Fruit fly (Drosophila melanogaster): ENCODE results near the gene Gp93.
A peak's percentile ranks its signal among the peaks of the same experiment; 100 is the strongest.

Gp93 gene

dm6 chr3R:27919385-27919789 is 29.1 kb upstream of the Gp93 start, which contains the start of gene Boh1 (continued):
- no peak for TF ChIP-seq trh (GFP tag; optimal IDR thresholded peaks at IDR 0.05)
- no peak for TF ChIP-seq CG30431 (GFP tag; optimal IDR thresholded peaks at IDR 0.05)
- TF ChIP-seq sens (GFP tag): peak; percentile 68
- no peak for TF ChIP-seq CG10431 (GFP tag; optimal IDR thresholded peaks at IDR 0.05)
- TF ChIP-seq Dp (GFP tag; optimal IDR thresholded peaks at IDR 0.05): peak; percentile 6
- TF ChIP-seq CG3847 (GFP tag; IDR thresholded peaks at IDR 0.05): no peak
- peak; percentile 15 for TF ChIP-seq caup (GFP tag; optimal IDR thresholded peaks at IDR 0.05; ENCODE audit: severe bottlenecking)
- no peak for TF ChIP-seq onecut (GFP tag; IDR thresholded peaks at IDR 0.05)
- no peak for TF ChIP-seq CG12942 (GFP tag; optimal IDR thresholded peaks at IDR 0.05)
- no peak for TF ChIP-seq lab (GFP tag; optimal IDR thresholded peaks at IDR 0.05)
- TF ChIP-seq CG2120 (GFP tag; optimal IDR thresholded peaks at IDR 0.05): peak; percentile 3
- peak; percentile 90 for TF ChIP-seq row (GFP tag; IDR thresholded peaks at IDR 0.05)
- TF ChIP-seq CG10366 (GFP tag; IDR thresholded peaks at IDR 0.05): no peak
- no peak for TF ChIP-seq sob (GFP tag; IDR thresholded peaks at IDR 0.05)
- no peak for TF ChIP-seq az2 (GFP tag; optimal IDR thresholded peaks at IDR 0.05)
- no peak for TF ChIP-seq so (GFP tag; IDR thresholded peaks at IDR 0.05)
- no peak for TF ChIP-seq CG6854 (GFP tag; optimal IDR thresholded peaks at IDR 0.05)
- peak; percentile 25 for TF ChIP-seq CG15479 (GFP tag; optimal IDR thresholded peaks at IDR 0.05)
- no peak for TF ChIP-seq seq (GFP tag; IDR thresholded peaks at IDR 0.05)
- no peak for TF ChIP-seq Ptx1 (GFP tag; IDR thresholded peaks at IDR 0.05)
- TF ChIP-seq CG4707 (GFP tag; optimal IDR thresholded peaks at IDR 0.05): no peak
- TF ChIP-seq B-H2 (GFP tag; optimal IDR thresholded peaks at IDR 0.05): peak; percentile 42
- TF ChIP-seq Gug (GFP tag; IDR thresholded peaks at IDR 0.05): no peak
- no peak for TF ChIP-seq Jarid2 (GFP tag; optimal IDR thresholded peaks at IDR 0.05)
- TF ChIP-seq Side (GFP tag; optimal IDR thresholded peaks at IDR 0.05): no peak
- no peak for TF ChIP-seq CG17186 (GFP tag; optimal IDR thresholded peaks at IDR 0.05)
- no peak for TF ChIP-seq bbx (GFP tag; IDR thresholded peaks at IDR 0.05; ENCODE audit: partially characterized antibody)
- TF ChIP-seq chif (GFP tag; optimal IDR thresholded peaks at IDR 0.05): no peak
- no peak for TF ChIP-seq tin (GFP tag; optimal IDR thresholded peaks at IDR 0.05)
- no peak for TF ChIP-seq CG15073 (GFP tag; optimal IDR thresholded peaks at IDR 0.05)
- no peak for TF ChIP-seq Asciz (GFP tag; optimal IDR thresholded peaks at IDR 0.05)
- TF ChIP-seq CG9817 (tag; optimal IDR thresholded peaks at IDR 0.05): peak; percentile 2
- TF ChIP-seq ERR (GFP tag; optimal IDR thresholded peaks at IDR 0.05): no peak
- no peak for TF ChIP-seq NFAT (GFP tag; IDR thresholded peaks at IDR 0.05)
- peak; percentile 69; the same call in 2 of the 3 replicates for TF ChIP-seq CG17361 (GFP tag; IDR thresholded peaks at IDR 0.05)
- TF ChIP-seq CG4730 (GFP tag; IDR thresholded peaks at IDR 0.05): no peak
- TF ChIP-seq CG42726 (GFP tag; IDR thresholded peaks at IDR 0.05; ENCODE audit: partially characterized antibody): no peak
- TF ChIP-seq CG8944 (GFP tag; optimal IDR thresholded peaks at IDR 0.05): no peak
- TF ChIP-seq bsh (GFP tag; optimal IDR thresholded peaks at IDR 0.05): no peak
- TF ChIP-seq Fer1 (GFP tag; optimal IDR thresholded peaks at IDR 0.05): peak; percentile 53
- TF ChIP-seq org-1 (GFP tag; optimal IDR thresholded peaks at IDR 0.05): no peak
- no peak for TF ChIP-seq Lhr (GFP tag; optimal IDR thresholded peaks at IDR 0.05)
- no peak for TF ChIP-seq prd (optimal IDR thresholded peaks at IDR 0.05)
- TF ChIP-seq prd (GFP tag; IDR thresholded peaks at IDR 0.05): no peak
- TF ChIP-seq CG2199 (GFP tag; IDR thresholded peaks at IDR 0.05): no peak
- no peak for TF ChIP-seq dm (GFP tag; optimal IDR thresholded peaks at IDR 0.05)
- peak; percentile 21 for TF ChIP-seq unpg (GFP tag; optimal IDR thresholded peaks at IDR 0.05)
- TF ChIP-seq CG6791 (GFP tag; IDR thresholded peaks at IDR 0.05; ENCODE audit: partially characterized antibody): no peak
- TF ChIP-seq CG3726 (GFP tag; IDR thresholded peaks at IDR 0.05): no peak
- TF ChIP-seq nmo (GFP tag; optimal IDR thresholded peaks at IDR 0.05): peak; percentile 32
- TF ChIP-seq YL-1 (GFP tag; optimal IDR thresholded peaks at IDR 0.05): peak; percentile 21
- no peak for TF ChIP-seq CG17912 (GFP tag; optimal IDR thresholded peaks at IDR 0.05)

Measured in whole organism, embryonic.